Fruit fly (Drosophila melanogaster): ENCODE results near the gene Prx6a.

dm6 chr2L:2887760-2888600 is 9.9 kb upstream of the Prx6a start:
- no peak for TF ChIP-seq CG8089 (GFP tag; optimal IDR thresholded peaks at IDR 0.05)
- TF ChIP-seq fu2 (GFP tag; optimal IDR thresholded peaks at IDR 0.05): no peak
- TF ChIP-seq CG14860 (GFP tag; IDR thresholded peaks at IDR 0.05; ENCODE audit: partially characterized antibody): no peak
- TF ChIP-seq CG17186 (GFP tag; optimal IDR thresholded peaks at IDR 0.05): no peak
